Worm (Caenorhabditis elegans) whole organism, young adult: ENCODE results near the gene K06B9.6.

Experiments
- K12H6.12 ChIP-seq: fragments of 200-800 bp; sonication (Bioruptor generic); optimal IDR thresholded peaks from 2 replicates; lab custom pipeline; 2018; ENCODE audit warnings: mild to moderate bottlenecking, missing genetic modification characterization, missing compliant biosample characterization
- atf-7 ChIP-seq: sonication (generic microtip); optimal IDR thresholded peaks from 2 replicates; lab custom pipeline; 2017; ENCODE audit warnings: mild to moderate bottlenecking, missing genetic modification characterization, missing compliant biosample characterization
- dpl-1 ChIP-seq: fragments of 150-350 bp; optimal IDR thresholded peaks from 2 replicates; lab custom pipeline; 2014; ENCODE audit warnings: missing biosample characterization, missing genetic modification reagents, missing genetic modification characterization
- fkh-3 ChIP-seq: sonication (generic microtip); optimal IDR thresholded peaks from 2 replicates; lab custom pipeline; 2016; ENCODE audit warnings: mild to moderate bottlenecking, missing genetic modification characterization, missing compliant biosample characterization
- nhr-179 ChIP-seq: sonication (generic microtip); optimal IDR thresholded peaks from 2 replicates; lab custom pipeline; 2016; ENCODE audit warnings: mild to moderate bottlenecking, missing genetic modification characterization, missing compliant biosample characterization
- nhr-27 ChIP-seq: fragments of 200-800 bp; sonication (Bioruptor generic); optimal IDR thresholded peaks from 2 replicates; lab custom pipeline; 2018; ENCODE audit warnings: mild to moderate bottlenecking, missing genetic modification characterization, moderate library complexity, missing compliant biosample characterization
- snpc-4 ChIP-seq, 5 experiments: fragments of 150-350 bp in 1 of 5; sonication (generic microtip) in 4 of 5; optimal IDR thresholded peaks; 2 replicates each; lab custom pipeline; 2014 to 2018; ENCODE audit warnings: missing genetic modification characterization in 5 of 5, missing biosample characterization in 3 of 5, antibody characterized with exemption in 2 of 5, mild to moderate bottlenecking in 2 of 5, missing compliant biosample characterization in 2 of 5, missing genotype in 2 of 5, moderate library complexity in 2 of 5, missing genetic modification reagents in 1 of 5
- ztf-18 ChIP-seq: sonication (generic microtip); optimal IDR thresholded peaks from 2 replicates; lab custom pipeline; 2016; ENCODE audit warnings: missing genotype, mild to moderate bottlenecking, missing genetic modification characterization, missing compliant biosample characterization
- ztf-3 ChIP-seq: fragments of 200-800 bp; sonication (Bioruptor generic); optimal IDR thresholded peaks from 2 replicates; lab custom pipeline; 2018; ENCODE audit warnings: mild to moderate bottlenecking, missing genetic modification characterization, missing compliant biosample characterization

ce11 chrIV:4219983-4220382 is 23.4 kb upstream of the K06B9.6 start, which contains the start of gene F30B5.11:
- TF ChIP-seq K12H6.12 (tag; lab: Kevin White, UChicago) (no peak), ztf-18 (tag; lab: Kevin White, UChicago) (no peak), nhr-27 (no peak), dpl-1 (GFP tag; lab: Kevin White, UChicago) (no peak), snpc-4 (GFP tag; optimal IDR thresholded peaks at IDR 0.05; lab: Kevin White, UChicago) (no peak), snpc-4 (tag; optimal IDR thresholded peaks at IDR 0.05; lab: Kevin White, UChicago) (no peak), nhr-179 (tag; lab: Kevin White, UChicago) (no peak), atf-7 (no peak), fkh-3 (tag; lab: Kevin White, UChicago) (no peak), ztf-3 (GFP tag; lab: Kevin White, UChicago) (no peak)
